Fruit fly (Drosophila melanogaster) whole organism: ENCODE data around the gene ppk21.
A peak's percentile ranks its signal among the peaks of the same experiment; 100 is the strongest.

Experiments used
- CG8478 ChIP-seq: fragments of >200 bp; optimal IDR thresholded peaks from 2 replicates; lab custom pipeline; 2018; ENCODE audit warnings: inconsistent platforms
- Dll ChIP-seq: fragments of >200 bp; optimal IDR thresholded peaks from 2 replicates; lab custom pipeline; 2017
- EcR ChIP-seq, 2 experiments: fragments of >200 bp; optimal IDR thresholded peaks; 2 replicates each; lab custom pipeline; 2017; ENCODE audit warnings: missing biosample characterization in 2 of 2, missing genetic modification characterization in 2 of 2, missing genetic modification reagents in 2 of 2
- pan ChIP-seq: fragments of >200 bp; optimal IDR thresholded peaks from 2 replicates; lab custom pipeline; 2017
- psq ChIP-seq: fragments of >200 bp; optimal IDR thresholded peaks from 2 replicates; lab custom pipeline; 2017
- usp ChIP-seq: fragments of >200 bp; optimal IDR thresholded peaks from 2 replicates; lab custom pipeline; 2017; ENCODE audit warnings: missing biosample characterization, missing genetic modification characterization, mixed read lengths

DNA sequence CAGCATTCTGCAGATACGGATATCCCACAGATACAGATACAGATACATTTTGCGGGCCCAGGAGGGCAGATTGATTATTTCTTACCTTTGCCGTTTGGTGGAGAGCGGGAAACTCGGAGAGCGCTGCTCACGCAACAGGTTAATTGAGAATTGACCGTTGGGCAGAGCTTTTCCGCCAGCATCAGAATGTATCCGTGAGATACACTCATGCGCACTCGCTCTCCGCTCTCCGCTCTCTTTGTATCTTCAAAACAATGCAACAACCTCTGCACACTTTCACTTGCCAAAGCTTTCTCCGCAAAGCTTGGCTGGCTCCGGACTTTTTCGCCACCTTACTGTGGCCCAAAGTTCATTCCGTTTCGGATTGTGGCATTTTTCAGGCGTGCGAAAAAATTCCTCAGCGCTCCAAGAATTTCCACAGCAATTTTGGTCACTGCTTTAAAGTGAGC lies 17.6 kb downstream of the ppk21 start, which contains the start of the genes CG7582 and Gycalpha99B:
- TF ChIP-seq psq (lab: Kevin White, UChicago) (no peak), EcR (GFP tag; optimal IDR thresholded peaks at IDR 0.05; lab: Kevin White, UChicago) (no peak), Dll (lab: Kevin White, UChicago) (peak; percentile 86), usp (no peak), pan (lab: Kevin White, UChicago) (no peak), CG8478 (lab: Kevin White, UChicago) (no peak)
